Fruit fly (Drosophila melanogaster) whole organism, pupa: ENCODE data around the gene RanGAP.

Experiments
- CG10348 ChIP-seq: fragments of 200-800 bp; sonication (Bioruptor generic); IDR thresholded peaks from 2 replicates; pipeline ENCODE4 v1.3.6; 2022; ENCODE audit warnings: missing biosample characterization, missing genetic modification characterization
- Snoo ChIP-seq: fragments of 200-800 bp; sonication (Bioruptor generic); optimal IDR thresholded peaks from 3 replicates; lab custom pipeline; 2017; ENCODE audit warnings: missing biosample characterization, mild to moderate bottlenecking, missing genetic modification characterization, inconsistent platforms

DNA sequence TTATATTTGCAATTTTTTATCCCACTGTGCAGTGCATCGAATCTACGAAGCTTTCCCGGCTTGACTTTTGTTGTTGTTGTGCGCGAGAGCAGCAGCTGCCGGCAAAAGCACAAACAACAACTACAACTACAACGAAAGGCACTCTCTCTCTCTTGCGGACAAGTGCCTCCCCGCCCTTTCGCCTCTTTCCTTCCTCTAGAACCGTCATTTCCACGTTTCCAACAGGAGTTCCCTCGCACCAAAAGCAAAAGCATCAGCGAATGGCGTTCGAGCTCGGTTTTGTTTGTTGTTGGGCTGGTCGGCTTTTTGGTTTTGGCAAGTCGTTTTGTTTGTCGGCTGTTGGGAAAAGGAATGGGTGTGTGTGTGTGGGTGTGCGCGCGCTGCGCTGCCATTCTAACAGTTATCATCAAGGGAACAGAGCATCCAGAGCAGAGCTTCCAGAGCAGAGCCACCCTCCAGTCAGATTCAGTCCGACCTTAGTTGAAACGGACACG, 22.1 kb downstream of the RanGAP start, which contains the start of gene tj:
- TF ChIP-seq CG10348 (GFP tag; lab: Robert Waterston, UW) = no peak
- TF ChIP-seq Snoo (tag; lab: Kevin White, UChicago) = no peak
